Fruit fly (Drosophila melanogaster) whole organism, embryonic: ENCODE measurements around the gene CG11384.
A peak's percentile ranks its signal among the peaks of the same experiment; 100 is the strongest.

ENCODE experiments used
- Abd-B ChIP-seq: fragments of 200-800 bp; sonication (Bioruptor generic); optimal IDR thresholded peaks from 2 replicates; lab custom pipeline; 2018; ENCODE audit warnings: missing biosample characterization, mild to moderate bottlenecking, missing genetic modification characterization, moderate library complexity
- CG10267 ChIP-seq: fragments of 200-800 bp; sonication (Bioruptor generic); optimal IDR thresholded peaks from 2 replicates; lab custom pipeline; 2018; ENCODE audit warnings: missing biosample characterization, mild to moderate bottlenecking, missing genetic modification characterization, moderate library complexity
- CG10462 ChIP-seq: fragments of 200-800 bp; sonication (Bioruptor generic); optimal IDR thresholded peaks from 2 replicates; lab custom pipeline; 2016; ENCODE audit warnings: missing biosample characterization, missing genetic modification characterization
- CG10654 ChIP-seq: fragments of 200-800 bp; sonication (Bioruptor generic); optimal IDR thresholded peaks from 2 replicates; lab custom pipeline; 2016; ENCODE audit warnings: missing biosample characterization, missing genetic modification characterization
- CG11247 ChIP-seq: fragments of 200-800 bp; sonication (Bioruptor generic); IDR thresholded peaks from 2 replicates; pipeline ENCODE4 v1.3.6; 2022; ENCODE audit warnings: missing biosample characterization, missing genetic modification characterization
- CG11723 ChIP-seq: fragments of 200-800 bp; sonication (Bioruptor generic); optimal IDR thresholded peaks from 2 replicates; lab custom pipeline; 2017; ENCODE audit warnings: missing biosample characterization, mild to moderate bottlenecking, missing genetic modification characterization
- CG12299 ChIP-seq: fragments of 200-800 bp; sonication (Bioruptor generic); optimal IDR thresholded peaks from 2 replicates; lab custom pipeline; 2018; ENCODE audit warnings: missing biosample characterization, mild to moderate bottlenecking, missing genetic modification characterization
- CG12391 ChIP-seq: fragments of 200-800 bp; sonication (Bioruptor generic); optimal IDR thresholded peaks from 3 replicates; lab custom pipeline; 2018; ENCODE audit warnings: missing biosample characterization, mild to moderate bottlenecking, missing genetic modification characterization, moderate library complexity
- CG13287 ChIP-seq: fragments of 200-800 bp; sonication (Bioruptor generic); IDR thresholded peaks from 2 replicates; pipeline ENCODE4 v1.3.6; 2022; ENCODE audit warnings: missing biosample characterization, missing genetic modification characterization; ENCODE audit not compliant: partially characterized antibody
- CG13424 ChIP-seq: fragments of 200-800 bp; sonication (Bioruptor generic); optimal IDR thresholded peaks from 2 replicates; lab custom pipeline; 2019; ENCODE audit warnings: missing biosample characterization, mild to moderate bottlenecking, missing genetic modification characterization, moderate library complexity
- CG1647 ChIP-seq: fragments of 200-800 bp; sonication (Bioruptor generic); optimal IDR thresholded peaks from 3 replicates; lab custom pipeline; 2016; ENCODE audit warnings: missing biosample characterization, missing genetic modification characterization
- CG16863 ChIP-seq: fragments of 200-800 bp; sonication (Bioruptor generic); optimal IDR thresholded peaks from 3 replicates; lab custom pipeline; 2016; ENCODE audit warnings: missing biosample characterization, missing genetic modification characterization
- CG1792 ChIP-seq: fragments of 200-800 bp; sonication (Bioruptor generic); optimal IDR thresholded peaks from 2 replicates; lab custom pipeline; 2016; ENCODE audit warnings: missing biosample characterization, missing genetic modification characterization
- CG18619 ChIP-seq: fragments of 200-800 bp; sonication (Bioruptor generic); optimal IDR thresholded peaks from 3 replicates; lab custom pipeline; 2017; ENCODE audit warnings: missing biosample characterization, mild to moderate bottlenecking, missing genetic modification characterization
- CG2120 ChIP-seq: fragments of 200-800 bp; sonication (Bioruptor generic); optimal IDR thresholded peaks from 3 replicates; lab custom pipeline; 2016; ENCODE audit warnings: missing biosample characterization, missing genetic modification characterization
- CG2199 ChIP-seq: fragments of 200-800 bp; sonication (Bioruptor generic); IDR thresholded peaks from 3 replicates; pipeline ENCODE4 v1.3.6; 2022; ENCODE audit warnings: missing biosample characterization, missing genetic modification characterization
- CG2712 ChIP-seq: fragments of 200-800 bp; optimal IDR thresholded peaks from 3 replicates; lab custom pipeline; 2019; ENCODE audit warnings: missing biosample characterization, mild to moderate bottlenecking, missing genetic modification characterization, moderate library complexity
- CG32532 ChIP-seq: fragments of 200-800 bp; sonication (Bioruptor generic); IDR thresholded peaks from 2 replicates; pipeline ENCODE4 v1.3.6; 2022; ENCODE audit warnings: missing biosample characterization, missing genetic modification characterization
- CG4360 ChIP-seq: fragments of 200-800 bp; sonication (Bioruptor generic); IDR thresholded peaks from 2 replicates; pipeline ENCODE4 v1.3.6; 2022; ENCODE audit warnings: missing biosample characterization, missing genetic modification characterization
- CG4404 ChIP-seq: fragments of 200-800 bp; sonication (Bioruptor generic); IDR thresholded peaks from 2 replicates; pipeline ENCODE4 v1.3.6; 2022; ENCODE audit warnings: missing biosample characterization, missing genetic modification characterization
- CG4617 ChIP-seq: fragments of 200-800 bp; sonication (Bioruptor generic); optimal IDR thresholded peaks from 3 replicates; lab custom pipeline; 2016; ENCODE audit warnings: missing biosample characterization, missing genetic modification characterization, borderline replicate concordance
- CG6683 ChIP-seq: fragments of 200-800 bp; sonication (Bioruptor generic); optimal IDR thresholded peaks from 2 replicates; lab custom pipeline; 2017; ENCODE audit warnings: missing biosample characterization, mild to moderate bottlenecking, missing genetic modification characterization, missing genetic modification reagents
- CG8089 ChIP-seq: fragments of 200-800 bp; sonication (Bioruptor generic); optimal IDR thresholded peaks from 3 replicates; lab custom pipeline; 2016; ENCODE audit warnings: missing biosample characterization, missing genetic modification characterization
- CG9797 ChIP-seq: fragments of 200-800 bp; sonication (Bioruptor generic); optimal IDR thresholded peaks from 3 replicates; lab custom pipeline; 2018; ENCODE audit warnings: missing biosample characterization, mild to moderate bottlenecking, missing genetic modification characterization
- D19B ChIP-seq: fragments of 200-800 bp; sonication (Bioruptor generic); optimal IDR thresholded peaks from 2 replicates; lab custom pipeline; 2017; ENCODE audit warnings: missing biosample characterization, mild to moderate bottlenecking, missing genetic modification characterization
- Eip74EF ChIP-seq, 2 experiments: fragments of 200-800 bp in 1 of 2; fragments of >200 bp in 1 of 2; sonication (Bioruptor generic) in 1 of 2; optimal IDR thresholded peaks; 2 replicates each; lab custom pipeline; 2017 to 2019; ENCODE audit warnings: missing biosample characterization in 2 of 2, missing genetic modification characterization in 2 of 2, mild to moderate bottlenecking in 1 of 2, moderate library complexity in 1 of 2
- Elba2 ChIP-seq: fragments of 200-800 bp; sonication (Bioruptor generic); optimal IDR thresholded peaks from 3 replicates; lab custom pipeline; 2016; ENCODE audit warnings: missing biosample characterization, missing genetic modification characterization
- HLH54F ChIP-seq: fragments of 200-800 bp; sonication (Bioruptor generic); optimal IDR thresholded peaks from 3 replicates; lab custom pipeline; 2016; ENCODE audit warnings: missing biosample characterization, missing genetic modification characterization
- HmgD ChIP-seq: fragments of 200-800 bp; sonication (Bioruptor generic); optimal IDR thresholded peaks from 3 replicates; lab custom pipeline; 2016; ENCODE audit warnings: missing biosample characterization, missing genetic modification characterization
- Nf-YA ChIP-seq: fragments of 200-800 bp; sonication (Bioruptor generic); IDR thresholded peaks from 2 replicates; pipeline ENCODE4 v1.3.6; 2022; ENCODE audit warnings: missing biosample characterization, missing genetic modification characterization
- Oli ChIP-seq: fragments of 200-800 bp; sonication (Bioruptor generic); optimal IDR thresholded peaks from 2 replicates; lab custom pipeline; 2018; ENCODE audit warnings: missing biosample characterization, mild to moderate bottlenecking, missing genetic modification characterization, moderate library complexity
- Optix ChIP-seq: fragments of 200-800 bp; sonication (Bioruptor generic); IDR thresholded peaks from 3 replicates; pipeline ENCODE4 v1.3.6; 2022; ENCODE audit warnings: missing biosample characterization, missing genetic modification characterization
- Spps ChIP-seq: fragments of 200-800 bp; sonication (Bioruptor generic); optimal IDR thresholded peaks from 2 replicates; lab custom pipeline; 2018; ENCODE audit warnings: missing biosample characterization, mild to moderate bottlenecking, missing genetic modification characterization
- bab2 ChIP-seq: fragments of 200-800 bp; sonication (Bioruptor generic); optimal IDR thresholded peaks from 2 replicates; lab custom pipeline; 2016; ENCODE audit warnings: missing biosample characterization, missing genetic modification characterization
- chm ChIP-seq: fragments of 200-800 bp; sonication (Bioruptor generic); IDR thresholded peaks from 2 replicates; pipeline ENCODE4 v1.3.6; 2022; ENCODE audit warnings: missing biosample characterization, missing genetic modification characterization
- ci ChIP-seq: fragments of 200-800 bp; sonication (Bioruptor generic); IDR thresholded peaks from 3 replicates; pipeline ENCODE4 v1.3.6; 2022; ENCODE audit warnings: missing biosample characterization, missing genetic modification characterization
- fd64A ChIP-seq: fragments of 200-800 bp; sonication (Bioruptor generic); optimal IDR thresholded peaks from 3 replicates; lab custom pipeline; 2018; ENCODE audit warnings: missing biosample characterization, mild to moderate bottlenecking, missing genetic modification characterization
- gfzf ChIP-seq: fragments of 200-800 bp; sonication (Bioruptor generic); optimal IDR thresholded peaks from 2 replicates; lab custom pipeline; 2016; ENCODE audit warnings: missing biosample characterization, mild to moderate bottlenecking, missing genetic modification characterization, moderate library complexity
- gro ChIP-seq: fragments of 200-800 bp; sonication (Bioruptor generic); optimal IDR thresholded peaks from 2 replicates; lab custom pipeline; 2016; ENCODE audit warnings: missing biosample characterization, missing genetic modification characterization
- lab ChIP-seq: fragments of 200-800 bp; sonication (Bioruptor generic); optimal IDR thresholded peaks from 3 replicates; lab custom pipeline; 2017; ENCODE audit warnings: missing biosample characterization, missing genetic modification characterization, mild to moderate bottlenecking, moderate library complexity, missing genetic modification reagents
- lov ChIP-seq, 2 experiments: fragments of 200-800 bp in 1 of 2; fragments of >200 bp in 1 of 2; sonication (Bioruptor generic) in 1 of 2; IDR thresholded peaks in 1 of 2; optimal IDR thresholded peaks in 1 of 2; 2 replicates in 1 of 2; 3 replicates in 1 of 2; pipeline versions ENCODE4 v1.3.6 to Lab custom; 2017 to 2022; ENCODE audit warnings: missing biosample characterization in 1 of 2, missing genetic modification characterization in 1 of 2
- org-1 ChIP-seq: fragments of 200-800 bp; sonication (Bioruptor generic); optimal IDR thresholded peaks from 2 replicates; lab custom pipeline; 2017; ENCODE audit warnings: missing biosample characterization, missing genetic modification characterization
- otp ChIP-seq: fragments of 200-800 bp; sonication (Bioruptor generic); IDR thresholded peaks from 3 replicates; pipeline ENCODE4, ENCODE4 v1.3.6; 2022; ENCODE audit warnings: missing biosample characterization, missing genetic modification characterization
- pfk ChIP-seq: fragments of 200-800 bp; sonication (Bioruptor generic); optimal IDR thresholded peaks from 2 replicates; lab custom pipeline; 2018; ENCODE audit warnings: missing biosample characterization, mild to moderate bottlenecking, missing genetic modification characterization, moderate library complexity
- pnt ChIP-seq: fragments of 200-800 bp; sonication (Bioruptor generic); optimal IDR thresholded peaks from 3 replicates; lab custom pipeline; 2016; ENCODE audit warnings: missing biosample characterization, missing genetic modification characterization
- sens ChIP-seq: fragments of 200-800 bp; sonication (Bioruptor generic); peaks from one replicate; lab custom pipeline; 2016; ENCODE audit warnings: missing biosample characterization, missing genetic modification characterization
- sug ChIP-seq: fragments of 200-800 bp; optimal IDR thresholded peaks from 2 replicates; lab custom pipeline; 2019; ENCODE audit warnings: missing biosample characterization, mild to moderate bottlenecking, missing genetic modification characterization, moderate library complexity
- twi ChIP-seq: fragments of 200-800 bp; optimal IDR thresholded peaks from 2 replicates; lab custom pipeline; 2019; ENCODE audit warnings: missing biosample characterization, mild to moderate bottlenecking, missing genetic modification characterization, moderate library complexity
- wdn ChIP-seq: fragments of 200-800 bp; sonication (Bioruptor generic); IDR thresholded peaks from 2 replicates; pipeline ENCODE4 v1.3.6; 2022; ENCODE audit warnings: missing biosample characterization, missing genetic modification characterization

The CG11384 gene

dm6 chrX:1129575-1130281 is 46.1 kb downstream of the CG11384 start (continued):
- TF ChIP-seq gfzf (no peak), org-1 (GFP tag; lab: Kevin White, UChicago) (peak; percentile 61), chm (GFP tag; lab: Robert Waterston, UW) (peak; percentile 79; the same call in 1 of the 2 replicates), D19B (no peak), otp (GFP tag; lab: Robert Waterston, UW) (no peak), CG10654 (GFP tag; lab: Kevin White, UChicago) (peak; percentile 52), wdn (no peak), CG10462 (GFP tag; lab: Kevin White, UChicago) (peak; percentile 30), sug (tag; lab: Kevin White, UChicago) (no peak), Optix (GFP tag; lab: Robert Waterston, UW) (peak; percentile 37; the same call in 2 of the 3 replicates), bab2 (GFP tag; lab: Kevin White, UChicago) (peak; percentile 52), CG1647 (GFP tag; lab: Kevin White, UChicago) (peak; percentile 6), CG12391 (peak; percentile 68), CG2199 (GFP tag; lab: Robert Waterston, UW) (no peak), CG9797 (GFP tag; lab: Kevin White, UChicago) (no peak), Spps (tag; lab: Kevin White, UChicago) (peak; percentile 28), pnt (peak; percentile 48), Nf-YA (GFP tag; lab: Robert Waterston, UW) (0 out of 2 replicates have a peak, but pooled peaks have one; percentile 25), pfk (GFP tag; lab: Kevin White, UChicago) (no peak), Elba2 (GFP tag; lab: Kevin White, UChicago) (no peak), fd64A (GFP tag; lab: Kevin White, UChicago) (no peak), gro (GFP tag; lab: Kevin White, UChicago) (no peak), lov (optimal IDR thresholded peaks at IDR 0.05; lab: Kevin White, UChicago) (no peak), lov (GFP tag; IDR thresholded peaks at IDR 0.05; lab: Robert Waterston, UW) (0 out of 3 replicates have a peak, but pooled peaks have one; percentile 58), Abd-B (GFP tag; lab: Kevin White, UChicago) (peak; percentile 42), ci (peak; percentile 88), CG1792 (GFP tag; lab: Kevin White, UChicago) (no peak), CG13287 (GFP tag; lab: Robert Waterston, UW) (no peak), CG13424 (tag; lab: Kevin White, UChicago) (peak; percentile 55), CG18619 (peak; percentile 28), CG4404 (GFP tag; lab: Robert Waterston, UW) (no peak), Oli (tag; lab: Kevin White, UChicago) (peak; percentile 83), CG4360 (GFP tag; lab: Robert Waterston, UW) (no peak), CG16863 (GFP tag; lab: Kevin White, UChicago) (peak; percentile 49), lab (GFP tag; lab: Kevin White, UChicago) (peak; percentile 61), sens (GFP tag; lab: Kevin White, UChicago) (peak; percentile 96), twi (peak; percentile 96), CG2712 (tag; lab: Kevin White, UChicago) (peak; percentile 78), CG4617 (GFP tag; lab: Kevin White, UChicago) (no peak), CG32532 (GFP tag; lab: Robert Waterston, UW) (peak; percentile 56; the same call in 1 of the 2 replicates), Eip74EF (GFP tag; optimal IDR thresholded peaks at IDR 0.05; lab: Kevin White, UChicago) (no peak), CG11723 (GFP tag; lab: Kevin White, UChicago) (peak; percentile 44), HmgD (GFP tag; lab: Kevin White, UChicago) (no peak), CG6683 (no peak), CG8089 (GFP tag; lab: Kevin White, UChicago) (peak; percentile 51), CG10267 (tag; lab: Kevin White, UChicago) (peak; percentile 54), HLH54F (GFP tag; lab: Kevin White, UChicago) (peak; percentile 21), CG11247 (no peak), CG12299 (no peak), CG2120 (peak; percentile 20)
